Worm (Caenorhabditis elegans) whole organism, young adult: ENCODE data around the gene F26D2.15.

Experiments
- B0336.3 ChIP-seq: fragments of 200-800 bp; sonication (Bioruptor generic); IDR thresholded peaks from 2 replicates; pipeline ENCODE4 v1.3.6; 2022; ENCODE audit warnings: missing genetic modification characterization, missing compliant biosample characterization
- F55B11.4 ChIP-seq: sonication (generic microtip); optimal IDR thresholded peaks from 2 replicates; lab custom pipeline; 2016; ENCODE audit warnings: missing compliant biosample characterization, missing genetic modification characterization, borderline replicate concordance; ENCODE audit not compliant: insufficient read depth
- Y56A3A.18 ChIP-seq: fragments of 200-800 bp; sonication (Bioruptor generic); IDR thresholded peaks from 2 replicates; pipeline ENCODE4 v1.3.6; 2022; ENCODE audit warnings: missing genetic modification reagents, missing genetic modification characterization, missing compliant biosample characterization
- chd-7 ChIP-seq: sonication (generic microtip); optimal IDR thresholded peaks from 2 replicates; lab custom pipeline; 2016; ENCODE audit warnings: mild to moderate bottlenecking, missing genetic modification characterization, moderate library complexity, missing compliant biosample characterization
- snpc-4 ChIP-seq, 5 experiments: fragments of 150-350 bp in 1 of 5; sonication (generic microtip) in 4 of 5; optimal IDR thresholded peaks; 2 replicates each; lab custom pipeline; 2014 to 2018; ENCODE audit warnings: missing genetic modification characterization in 5 of 5, missing biosample characterization in 3 of 5, antibody characterized with exemption in 2 of 5, mild to moderate bottlenecking in 2 of 5, missing compliant biosample characterization in 2 of 5, missing genotype in 2 of 5, moderate library complexity in 2 of 5, missing genetic modification reagents in 1 of 5
- ztf-3 ChIP-seq: fragments of 200-800 bp; sonication (Bioruptor generic); optimal IDR thresholded peaks from 2 replicates; lab custom pipeline; 2018; ENCODE audit warnings: mild to moderate bottlenecking, missing genetic modification characterization, missing compliant biosample characterization

DNA sequence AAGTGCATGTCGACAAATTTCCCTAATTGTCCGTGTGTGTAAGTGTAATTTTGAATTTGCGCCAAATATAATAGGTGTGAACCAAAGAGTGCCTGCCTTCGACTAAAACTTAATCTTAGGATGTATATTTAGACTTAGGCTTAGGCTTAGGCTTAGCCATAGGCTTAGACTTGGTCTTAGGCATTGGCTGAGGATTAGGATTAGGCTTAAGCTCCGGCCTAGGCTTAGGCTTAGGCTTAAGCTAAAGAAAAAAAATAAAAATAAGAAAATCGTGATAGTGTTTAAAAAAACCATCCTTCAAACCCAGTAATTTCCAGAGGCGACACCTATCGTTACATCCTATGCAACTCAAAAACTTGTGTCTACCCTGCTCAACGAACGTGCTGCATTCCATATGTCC, 8.5 kb downstream of the F26D2.15 start:
- TF ChIP-seq F55B11.4 (tag; lab: Kevin White, UChicago) = no peak
- TF ChIP-seq Y56A3A.18 = no peak
- no peak for TF ChIP-seq chd-7 (tag; lab: Kevin White, UChicago)
- no peak for TF ChIP-seq ztf-3 (GFP tag; lab: Kevin White, UChicago)
- no peak for TF ChIP-seq B0336.3 (GFP tag; lab: Robert Waterston, UW)
- no peak for TF ChIP-seq snpc-4 (GFP tag; optimal IDR thresholded peaks at IDR 0.05; lab: Kevin White, UChicago)
- TF ChIP-seq snpc-4 (tag; optimal IDR thresholded peaks at IDR 0.05; lab: Kevin White, UChicago) = no peak
